Fruit fly (Drosophila melanogaster): ENCODE results near the gene CG8578.

Gene CG8578

DNA sequence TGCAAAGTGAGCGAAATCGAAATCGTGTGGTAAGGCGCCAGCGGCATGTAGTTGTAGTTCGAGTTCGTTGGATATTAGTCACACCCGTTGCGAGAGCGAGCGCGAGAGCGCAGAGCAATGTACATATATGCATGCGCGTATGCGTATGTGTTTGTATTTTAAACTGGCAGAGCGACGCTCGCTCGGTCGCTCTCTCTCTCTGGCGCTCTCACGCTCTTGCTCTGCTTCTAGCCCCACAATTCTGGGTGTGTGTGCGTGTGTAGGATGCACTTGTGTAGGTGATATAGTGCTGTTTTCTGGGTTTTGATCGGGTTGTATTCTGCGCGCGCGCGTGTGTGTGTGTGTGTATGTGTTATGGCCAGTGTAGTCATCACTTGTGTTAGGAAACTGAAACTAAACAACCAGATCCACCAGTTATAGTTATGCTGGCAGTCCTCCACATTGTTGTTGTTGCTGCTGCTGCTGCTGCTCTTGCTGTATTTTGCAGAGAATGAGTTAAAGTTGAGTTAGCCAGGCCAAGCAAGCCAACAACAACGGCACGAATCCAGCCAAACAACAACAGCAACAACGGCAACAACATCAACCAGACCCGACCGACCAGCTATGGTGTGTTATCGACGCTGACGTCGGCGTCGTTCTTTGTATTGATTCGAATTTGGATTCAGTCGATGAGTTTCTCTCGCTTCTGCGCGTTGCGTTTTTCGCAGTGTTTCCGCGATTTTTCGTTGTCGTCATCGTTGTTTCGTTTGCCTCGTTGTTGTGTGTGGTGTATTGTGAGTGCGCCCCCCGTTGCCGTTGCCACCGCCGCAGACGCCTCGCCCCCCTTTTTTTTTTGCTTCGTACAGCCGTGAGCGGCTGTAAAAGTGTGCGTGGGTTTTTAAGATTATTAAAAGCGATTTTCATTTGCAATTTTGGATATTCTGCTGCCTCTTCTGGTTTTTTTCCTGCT, 32.3 kb upstream of the CG8578 start (continued):
- TF ChIP-seq CG18262 (tag; optimal IDR thresholded peaks at IDR 0.05) (no peak), CG30431 (GFP tag; optimal IDR thresholded peaks at IDR 0.05) (no peak), sisA (GFP tag; IDR thresholded peaks at IDR 0.05) (no peak), Sin3A (optimal IDR thresholded peaks at IDR 0.05) (no peak), CG10147 (GFP tag; optimal IDR thresholded peaks at IDR 0.05) (no peak), CG31365 (tag; optimal IDR thresholded peaks at IDR 0.05) (no peak), Fer1 (GFP tag; optimal IDR thresholded peaks at IDR 0.05) (peak; percentile 12), repo (GFP tag; optimal IDR thresholded peaks at IDR 0.05) (no peak), NC2β (GFP tag; optimal IDR thresholded peaks at IDR 0.05) (no peak), CG4617 (GFP tag; optimal IDR thresholded peaks at IDR 0.05; ENCODE audit: borderline replicate concordance) (no peak), E2f2 (GFP tag; IDR thresholded peaks at IDR 0.05) (no peak), CG9932 (GFP tag; IDR thresholded peaks at IDR 0.05) (peak; percentile 34; the same call in 1 of the 2 replicates), NK7.1 (GFP tag; optimal IDR thresholded peaks at IDR 0.05) (no peak), MESR4 (GFP tag; optimal IDR thresholded peaks at IDR 0.05) (no peak), Side (GFP tag; optimal IDR thresholded peaks at IDR 0.05) (no peak), Dip2 (GFP tag; IDR thresholded peaks at IDR 0.05) (no peak), HLHmδ (GFP tag; optimal IDR thresholded peaks at IDR 0.05) (peak; percentile 9), Hand (GFP tag; optimal IDR thresholded peaks at IDR 0.05) (no peak), CG16815 (GFP tag; optimal IDR thresholded peaks at IDR 0.05) (no peak), CG4730 (GFP tag; IDR thresholded peaks at IDR 0.05) (no peak), eve (GFP tag; optimal IDR thresholded peaks at IDR 0.05) (no peak), bcd (GFP tag; optimal IDR thresholded peaks at IDR 0.05) (no peak), trem (tag; optimal IDR thresholded peaks at IDR 0.05) (no peak), yki (optimal IDR thresholded peaks at IDR 0.05) (peak; percentile 98), CG18764 (GFP tag; optimal IDR thresholded peaks at IDR 0.05) (no peak), ap (GFP tag; IDR thresholded peaks at IDR 0.05) (no peak), sug (tag; optimal IDR thresholded peaks at IDR 0.05) (peak; percentile 26), Pdp1 (GFP tag; optimal IDR thresholded peaks at IDR 0.05) (peak in 1 of 2 experiments; percentile 31), Aef1 (GFP tag; IDR thresholded peaks at IDR 0.05) (peak; percentile 61), CG8290 (GFP tag; optimal IDR thresholded peaks at IDR 0.05) (no peak), CG8290 (tag; optimal IDR thresholded peaks at IDR 0.05) (no peak), Hr39 (optimal IDR thresholded peaks at IDR 0.05) (peak; percentile 84), CG17328 (GFP tag; IDR thresholded peaks at IDR 0.05) (no peak), CG9797 (GFP tag; optimal IDR thresholded peaks at IDR 0.05) (no peak), fru (optimal IDR thresholded peaks at IDR 0.05) (no peak), CG16779 (GFP tag; IDR thresholded peaks at IDR 0.05) (no peak), CG9817 (tag; optimal IDR thresholded peaks at IDR 0.05) (no peak), CG10431 (GFP tag; optimal IDR thresholded peaks at IDR 0.05) (peak; percentile 76), CG8359 (GFP tag; optimal IDR thresholded peaks at IDR 0.05; ENCODE audit: borderline replicate concordance) (peak; percentile 17), CG18599 (GFP tag; optimal IDR thresholded peaks at IDR 0.05) (peak; percentile 10), CG15601 (tag; optimal IDR thresholded peaks at IDR 0.05) (no peak), Stat92E (GFP tag; optimal IDR thresholded peaks at IDR 0.05) (no peak), HLH3B (GFP tag; IDR thresholded peaks at IDR 0.05) (peak; percentile 14; the same call in 1 of the 2 replicates), CG5180 (GFP tag; optimal IDR thresholded peaks at IDR 0.05) (peak; percentile 87), CG6654 (GFP tag; optimal IDR thresholded peaks at IDR 0.05) (no peak), crp (GFP tag; optimal IDR thresholded peaks at IDR 0.05) (no peak), Meics (GFP tag; optimal IDR thresholded peaks at IDR 0.05) (no peak), CG3726 (GFP tag; IDR thresholded peaks at IDR 0.05) (no peak), dysf (GFP tag; IDR thresholded peaks at IDR 0.05) (no peak), CG34224 (GFP tag; IDR thresholded peaks at IDR 0.05; ENCODE audit: partially characterized antibody) (peak; percentile 65)

All from whole organism, embryonic.